Fruit fly (Drosophila melanogaster) whole organism, prepupa: ENCODE results near the gene Fbw5.
A peak's percentile ranks its signal among the peaks of the same experiment; 100 is the strongest.

Source experiments
- Blimp-1 ChIP-seq: fragments of 200-800 bp; sonication (Bioruptor generic); optimal IDR thresholded peaks from 3 replicates; lab custom pipeline; 2017; ENCODE audit warnings: missing biosample characterization, missing genetic modification characterization, mild to moderate bottlenecking, moderate library complexity, missing genetic modification reagents
- CG10631 ChIP-seq: fragments of 200-800 bp; sonication (Bioruptor generic); optimal IDR thresholded peaks from 2 replicates; lab custom pipeline; 2016; ENCODE audit warnings: missing biosample characterization, missing genetic modification characterization
- CG10669 ChIP-seq: fragments of 200-800 bp; sonication (Bioruptor generic); optimal IDR thresholded peaks from 3 replicates; lab custom pipeline; 2018; ENCODE audit warnings: missing biosample characterization, mild to moderate bottlenecking, missing genetic modification characterization, moderate library complexity
- CG11294 ChIP-seq: fragments of 200-800 bp; sonication (Bioruptor generic); IDR thresholded peaks from 2 replicates; pipeline ENCODE4 v1.3.6; 2022; ENCODE audit warnings: missing biosample characterization, missing genetic modification characterization
- CG11762 ChIP-seq: fragments of 200-800 bp; sonication (Bioruptor generic); optimal IDR thresholded peaks from 3 replicates; lab custom pipeline; 2016; ENCODE audit warnings: missing biosample characterization, missing genetic modification characterization; ENCODE audit not compliant: insufficient read depth
- CG15336 ChIP-seq: fragments of 200-800 bp; sonication (Bioruptor generic); IDR thresholded peaks from 2 replicates; pipeline ENCODE4 v1.3.6; 2022; ENCODE audit warnings: missing biosample characterization, missing genetic modification characterization
- CG16779 ChIP-seq: fragments of 200-800 bp; sonication (Bioruptor generic); optimal IDR thresholded peaks from 3 replicates; lab custom pipeline; 2017; ENCODE audit warnings: missing biosample characterization, mild to moderate bottlenecking, missing genetic modification characterization
- CG3032 ChIP-seq: fragments of 200-800 bp; optimal IDR thresholded peaks from 2 replicates; lab custom pipeline; 2019; ENCODE audit warnings: missing biosample characterization, mild to moderate bottlenecking, missing genetic modification characterization, moderate library complexity
- CG32006 ChIP-seq: fragments of 200-800 bp; sonication (Bioruptor generic); optimal IDR thresholded peaks from 3 replicates; lab custom pipeline; 2017; ENCODE audit warnings: missing biosample characterization, mild to moderate bottlenecking, missing genetic modification characterization
- CG34406 ChIP-seq: fragments of 200-800 bp; sonication (Bioruptor generic); optimal IDR thresholded peaks from 3 replicates; lab custom pipeline; 2016; ENCODE audit warnings: missing biosample characterization, missing genetic modification characterization
- CG3919 ChIP-seq: fragments of 200-800 bp; sonication (Bioruptor generic); optimal IDR thresholded peaks from 3 replicates; lab custom pipeline; 2016; ENCODE audit warnings: missing biosample characterization, missing genetic modification characterization
- CG4318 ChIP-seq: fragments of 200-800 bp; sonication (Bioruptor generic); optimal IDR thresholded peaks from 3 replicates; lab custom pipeline; 2017; ENCODE audit warnings: missing biosample characterization, mild to moderate bottlenecking, missing genetic modification characterization
- CG6276 ChIP-seq: fragments of 200-800 bp; sonication (Bioruptor generic); optimal IDR thresholded peaks from 2 replicates; lab custom pipeline; 2017; ENCODE audit warnings: missing biosample characterization, mild to moderate bottlenecking, missing genetic modification characterization
- CG6792 ChIP-seq: fragments of 200-800 bp; sonication (Bioruptor generic); optimal IDR thresholded peaks from 3 replicates; lab custom pipeline; 2016; ENCODE audit warnings: missing biosample characterization, missing genetic modification characterization
- CG6808 ChIP-seq: fragments of 200-800 bp; sonication (Bioruptor generic); optimal IDR thresholded peaks from 3 replicates; lab custom pipeline; 2017; ENCODE audit warnings: missing biosample characterization, missing genetic modification characterization, mild to moderate bottlenecking, moderate library complexity, missing genetic modification reagents
- CG7368 ChIP-seq: fragments of 200-800 bp; sonication (Bioruptor generic); optimal IDR thresholded peaks from 3 replicates; lab custom pipeline; 2016; ENCODE audit warnings: missing biosample characterization, missing genetic modification characterization
- CG8119 ChIP-seq: fragments of 200-800 bp; sonication (Bioruptor generic); IDR thresholded peaks from 3 replicates; pipeline ENCODE4 v1.3.6; 2022; ENCODE audit warnings: missing biosample characterization, missing genetic modification characterization
- CG8319 ChIP-seq: fragments of 200-800 bp; sonication (Bioruptor generic); optimal IDR thresholded peaks from 3 replicates; lab custom pipeline; 2016; ENCODE audit warnings: missing biosample characterization, missing genetic modification characterization
- CG8632 ChIP-seq: fragments of 200-800 bp; sonication (Bioruptor generic); optimal IDR thresholded peaks from 3 replicates; lab custom pipeline; 2016; ENCODE audit warnings: missing biosample characterization, missing genetic modification characterization
- CG9139 ChIP-seq: fragments of 200-800 bp; sonication (Bioruptor generic); optimal IDR thresholded peaks from 3 replicates; lab custom pipeline; 2017; ENCODE audit warnings: missing biosample characterization, mild to moderate bottlenecking, missing genetic modification characterization
- Eip75B ChIP-seq: fragments of 200-800 bp; sonication (Bioruptor generic); optimal IDR thresholded peaks from 3 replicates; lab custom pipeline; 2016; ENCODE audit warnings: missing biosample characterization, missing genetic modification characterization
- Eip78C ChIP-seq: fragments of 200-800 bp; sonication (Bioruptor generic); peaks from one replicate; lab custom pipeline; 2016; ENCODE audit warnings: missing biosample characterization, missing genetic modification characterization
- Eip93F ChIP-seq: fragments of 200-800 bp; sonication (Bioruptor generic); optimal IDR thresholded peaks from 2 replicates; lab custom pipeline; 2016; ENCODE audit warnings: missing biosample characterization, mild to moderate bottlenecking, missing genetic modification characterization
- Ets21C ChIP-seq: fragments of 200-800 bp; sonication (Bioruptor generic); optimal IDR thresholded peaks from 3 replicates; lab custom pipeline; 2016; ENCODE audit warnings: missing biosample characterization, missing genetic modification characterization
- Gug ChIP-seq: fragments of 200-800 bp; sonication (Bioruptor generic); IDR thresholded peaks from 2 replicates; pipeline ENCODE4 v1.3.6; 2022; ENCODE audit warnings: missing biosample characterization, missing genetic modification characterization
- Hr38 ChIP-seq: sonication (Bioruptor generic); optimal IDR thresholded peaks from 2 replicates; lab custom pipeline; 2016; ENCODE audit warnings: missing biosample characterization, missing genetic modification characterization
- Hr39 ChIP-seq: fragments of 200-800 bp; sonication (Bioruptor generic); optimal IDR thresholded peaks from 2 replicates; lab custom pipeline; 2016; ENCODE audit warnings: missing biosample characterization, missing genetic modification characterization
- Hr4 ChIP-seq: fragments of 200-800 bp; sonication (Bioruptor generic); optimal IDR thresholded peaks from 3 replicates; lab custom pipeline; 2016; ENCODE audit warnings: missing biosample characterization, missing genetic modification characterization
- Lpt ChIP-seq: fragments of 200-800 bp; sonication (Bioruptor generic); optimal IDR thresholded peaks from 3 replicates; lab custom pipeline; 2016; ENCODE audit warnings: missing biosample characterization, missing genetic modification characterization
- Met ChIP-seq: fragments of 200-800 bp; sonication (Bioruptor generic); optimal IDR thresholded peaks from 3 replicates; lab custom pipeline; 2016; ENCODE audit warnings: missing biosample characterization, missing genetic modification characterization
- OdsH ChIP-seq: fragments of 200-800 bp; sonication (Bioruptor generic); optimal IDR thresholded peaks from 3 replicates; lab custom pipeline; 2016; ENCODE audit warnings: missing biosample characterization, missing genetic modification characterization
- Sox102F ChIP-seq: fragments of 200-800 bp; sonication (Bioruptor generic); optimal IDR thresholded peaks from 2 replicates; lab custom pipeline; 2016; ENCODE audit warnings: missing biosample characterization, mild to moderate bottlenecking, missing genetic modification characterization
- Sox14 ChIP-seq: fragments of 200-800 bp; sonication (Bioruptor generic); optimal IDR thresholded peaks from 3 replicates; lab custom pipeline; 2016; ENCODE audit warnings: missing biosample characterization, missing genetic modification characterization
- Sox15 ChIP-seq: fragments of 200-800 bp; sonication (Bioruptor generic); optimal IDR thresholded peaks from 3 replicates; lab custom pipeline; 2016; ENCODE audit warnings: missing biosample characterization, missing genetic modification characterization
- achi ChIP-seq: fragments of 200-800 bp; sonication (Bioruptor generic); optimal IDR thresholded peaks from 3 replicates; lab custom pipeline; 2016; ENCODE audit warnings: missing biosample characterization, missing genetic modification characterization
- acj6 ChIP-seq: fragments of 200-800 bp; sonication (Bioruptor generic); optimal IDR thresholded peaks from 3 replicates; lab custom pipeline; 2016; ENCODE audit warnings: missing biosample characterization, missing genetic modification characterization
- cyc ChIP-seq: fragments of 200-800 bp; sonication (Bioruptor generic); optimal IDR thresholded peaks from 3 replicates; lab custom pipeline; 2016; ENCODE audit warnings: missing biosample characterization, missing genetic modification characterization
- dac ChIP-seq: fragments of 200-800 bp; sonication (Bioruptor generic); optimal IDR thresholded peaks from 2 replicates; lab custom pipeline; 2017; ENCODE audit warnings: missing biosample characterization, mild to moderate bottlenecking, missing genetic modification characterization
- esn ChIP-seq: fragments of 200-800 bp; sonication (Bioruptor generic); optimal IDR thresholded peaks from 2 replicates; lab custom pipeline; 2016; ENCODE audit warnings: missing biosample characterization, mild to moderate bottlenecking, missing genetic modification characterization, moderate library complexity
- fd59A ChIP-seq: fragments of 200-800 bp; sonication (Bioruptor generic); optimal IDR thresholded peaks from 2 replicates; lab custom pipeline; 2017; ENCODE audit warnings: missing biosample characterization, mild to moderate bottlenecking, missing genetic modification characterization, missing genetic modification reagents
- fd85E ChIP-seq: fragments of 200-800 bp; sonication (Bioruptor generic); optimal IDR thresholded peaks from 3 replicates; lab custom pipeline; 2016; ENCODE audit warnings: missing biosample characterization, missing genetic modification characterization
- fkh ChIP-seq: fragments of 200-800 bp; sonication (Bioruptor generic); optimal IDR thresholded peaks from 3 replicates; lab custom pipeline; 2017; ENCODE audit warnings: missing biosample characterization, mild to moderate bottlenecking, missing genetic modification characterization, moderate library complexity
- lz ChIP-seq: fragments of 200-800 bp; sonication (Bioruptor generic); optimal IDR thresholded peaks from 3 replicates; lab custom pipeline; 2016; ENCODE audit warnings: missing biosample characterization, missing genetic modification characterization
- net ChIP-seq: fragments of 200-800 bp; sonication (Bioruptor generic); optimal IDR thresholded peaks from 3 replicates; lab custom pipeline; 2016; ENCODE audit warnings: missing biosample characterization, missing genetic modification characterization
- pdm3 ChIP-seq: fragments of 200-800 bp; sonication (Bioruptor generic); optimal IDR thresholded peaks from 3 replicates; lab custom pipeline; 2016; ENCODE audit warnings: missing biosample characterization, missing genetic modification characterization
- salr ChIP-seq, 2 experiments: fragments of 200-800 bp; sonication (Bioruptor generic); optimal IDR thresholded peaks; 3 replicates each; lab custom pipeline; 2016 to 2018; ENCODE audit warnings: missing biosample characterization in 2 of 2, missing genetic modification characterization in 2 of 2, mild to moderate bottlenecking in 1 of 2
- spab ChIP-seq: fragments of 200-800 bp; sonication (Bioruptor generic); optimal IDR thresholded peaks from 2 replicates; lab custom pipeline; 2017; ENCODE audit warnings: missing biosample characterization, mild to moderate bottlenecking, missing genetic modification characterization, missing genetic modification reagents
- ss ChIP-seq, 2 experiments: fragments of 200-800 bp; sonication (Bioruptor generic); optimal IDR thresholded peaks; 2 replicates in 1 of 2; 3 replicates in 1 of 2; lab custom pipeline; 2017 to 2018; ENCODE audit warnings: mild to moderate bottlenecking in 2 of 2, missing biosample characterization in 2 of 2, missing genetic modification characterization in 2 of 2, moderate library complexity in 1 of 2
- svp ChIP-seq: fragments of 200-800 bp; sonication (Bioruptor generic); peaks from one replicate; lab custom pipeline; 2016; ENCODE audit warnings: missing biosample characterization, missing genetic modification characterization
- topi ChIP-seq: fragments of 200-800 bp; sonication (Bioruptor generic); optimal IDR thresholded peaks from 3 replicates; lab custom pipeline; 2016; ENCODE audit warnings: missing biosample characterization, missing genetic modification characterization
- vri ChIP-seq: fragments of 200-800 bp; sonication (Bioruptor generic); optimal IDR thresholded peaks from 3 replicates; lab custom pipeline; 2016; ENCODE audit warnings: missing biosample characterization, mild to moderate bottlenecking, missing genetic modification characterization

The Fbw5 gene

dm6 chr2L:6062382-6063082, 3.2 kb downstream of the Fbw5 start, which contains the start of the genes ND-51 and CG13994:
Gene ND-51, minus strand, starts transcription at chr2L:6062757.
Gene CG13994, plus strand, starts transcription at chr2L:6062989.
- TF ChIP-seq CG8119 (GFP tag; lab: Robert Waterston, UW) (peak; percentile 49; the same call in 2 of the 3 replicates), CG3032 (tag; lab: Kevin White, UChicago) (peak; percentile 75), acj6 (GFP tag; lab: Kevin White, UChicago) (peak; percentile 78), CG15336 (GFP tag; lab: Robert Waterston, UW) (peak; percentile 55), CG34406 (GFP tag; lab: Kevin White, UChicago) (peak; percentile 69), CG9139 (GFP tag; lab: Kevin White, UChicago) (no peak), ss (GFP tag; optimal IDR thresholded peaks at IDR 0.05; lab: Kevin White, UChicago) (no peak), Eip78C (peak; percentile 91), fkh (GFP tag; lab: Kevin White, UChicago) (peak; percentile 98), CG32006 (GFP tag; lab: Kevin White, UChicago) (peak; percentile 74), Ets21C (GFP tag; lab: Kevin White, UChicago) (peak; percentile 54), Gug (GFP tag; lab: Robert Waterston, UW) (peak; percentile 65; the same call in 1 of the 2 replicates), CG6792 (peak; percentile 59), CG7368 (no peak), CG10631 (GFP tag; lab: Kevin White, UChicago) (peak; percentile 67), CG8632 (GFP tag; lab: Kevin White, UChicago) (peak; percentile 45), Eip93F (no peak), esn (GFP tag; lab: Kevin White, UChicago) (peak; percentile 73), fd59A (peak; percentile 33), CG3919 (peak; percentile 79), cyc (peak; percentile 81), CG10669 (GFP tag; lab: Kevin White, UChicago) (no peak), CG8319 (peak; percentile 43), CG11294 (GFP tag; lab: Robert Waterston, UW) (peak; percentile 30; the same call in 1 of the 2 replicates), dac (GFP tag; lab: Kevin White, UChicago) (no peak), pdm3 (GFP tag; lab: Kevin White, UChicago) (peak; percentile 80), svp (peak; percentile 95), Sox102F (GFP tag; lab: Kevin White, UChicago) (no peak), achi (GFP tag; lab: Kevin White, UChicago) (peak; percentile 100), Hr4 (GFP tag; lab: Kevin White, UChicago) (peak; percentile 86), CG11762 (GFP tag; lab: Kevin White, UChicago) (peak; percentile 35), Blimp-1 (GFP tag; lab: Kevin White, UChicago) (no peak), topi (peak; percentile 73), Hr39 (GFP tag; lab: Kevin White, UChicago) (peak; percentile 85), CG6808 (GFP tag; lab: Kevin White, UChicago) (peak; percentile 51), CG4318 (GFP tag; lab: Kevin White, UChicago) (no peak), fd85E (GFP tag; lab: Kevin White, UChicago) (no peak), Eip75B (GFP tag; lab: Kevin White, UChicago) (peak; percentile 75), Hr38 (GFP tag; lab: Kevin White, UChicago) (no peak), OdsH (no peak), vri (GFP tag; lab: Kevin White, UChicago) (peak; percentile 76), Met (no peak), CG6276 (GFP tag; lab: Kevin White, UChicago) (no peak), CG16779 (no peak), Sox15 (GFP tag; lab: Kevin White, UChicago) (peak; percentile 64), salr (GFP tag; optimal IDR thresholded peaks at IDR 0.05; lab: Kevin White, UChicago) (peak in 1 of 2 experiments; percentile 53), net (GFP tag; lab: Kevin White, UChicago) (no peak), spab (peak; percentile 31), lz (peak; percentile 83), Lpt (GFP tag; lab: Kevin White, UChicago) (no peak), Sox14 (GFP tag; lab: Kevin White, UChicago) (peak; percentile 88)
